Worm (Caenorhabditis elegans): ENCODE measurements around the gene sre-28.

sre-28 gene

ce11 chrV:9944093-9944492 is at the start of gene sre-28:
Gene sre-28, plus strand, starts transcription at chrV:9944393.
- TF ChIP-seq sox-2 (GFP tag; IDR thresholded peaks at IDR 0.05) (no peak), ceh-34 (tag; optimal IDR thresholded peaks at IDR 0.05) (no peak), ceh-18 (tag; optimal IDR thresholded peaks at IDR 0.05) (no peak)

ce11 chrV:9899278-9899677 is 44.9 kb upstream of the sre-28 start, which contains the start of gene egl-47:
Gene egl-47, plus strand, starts transcription at chrV:9899578.
- no peak for TF ChIP-seq T23F11.4 (GFP tag; optimal IDR thresholded peaks at IDR 0.05)
- no peak for TF ChIP-seq madf-2 (tag; optimal IDR thresholded peaks at IDR 0.05)
- TF ChIP-seq ceh-14 (tag; optimal IDR thresholded peaks at IDR 0.05): no peak
- no peak for TF ChIP-seq npax-4 (tag; optimal IDR thresholded peaks at IDR 0.05)
- TF ChIP-seq mec-3 (tag; optimal IDR thresholded peaks at IDR 0.05; ENCODE audit: borderline replicate concordance): no peak
- TF ChIP-seq che-1 (tag; optimal IDR thresholded peaks at IDR 0.05): no peak

- TF ChIP-seq unc-42 (tag; optimal IDR thresholded peaks at IDR 0.05): no peak
- TF ChIP-seq eyg-1 (tag; optimal IDR thresholded peaks at IDR 0.05): no peak
- no peak for TF ChIP-seq T23F11.4 (GFP tag; optimal IDR thresholded peaks at IDR 0.05)
- TF ChIP-seq K09A11.1 (tag; optimal IDR thresholded peaks at IDR 0.05; ENCODE audit: insufficient read depth): no peak
- TF ChIP-seq pag-3 (tag; optimal IDR thresholded peaks at IDR 0.05; ENCODE audit: borderline replicate concordance): no peak
- TF ChIP-seq madf-2 (tag; optimal IDR thresholded peaks at IDR 0.05): no peak
- TF ChIP-seq ahr-1 (tag; optimal IDR thresholded peaks at IDR 0.05): no peak
- no peak for TF ChIP-seq pat-9 (tag; optimal IDR thresholded peaks at IDR 0.05)
Measured at ce11 chrV:9901119-9901518, 43.1 kb upstream of the sre-28 start.

ce11 chrV:9906115-9906514 is 38.1 kb upstream of the sre-28 start, which contains the start of gene fipr-11:
Gene fipr-11, minus strand, starts transcription at chrV:9906215.
- no peak for TF ChIP-seq F13H6.1 (tag; optimal IDR thresholded peaks at IDR 0.05)
- TF ChIP-seq ceh-48 (tag; optimal IDR thresholded peaks at IDR 0.05): no peak
- TF ChIP-seq pros-1 (tag; optimal IDR thresholded peaks at IDR 0.05): no peak
- TF ChIP-seq hlh-13 (GFP tag; optimal IDR thresholded peaks at IDR 0.05): no peak
- TF ChIP-seq tbx-2 (tag; optimal IDR thresholded peaks at IDR 0.05): no peak
- no peak for TF ChIP-seq T23F11.4 (GFP tag; optimal IDR thresholded peaks at IDR 0.05)
- TF ChIP-seq dve-1 (tag; optimal IDR thresholded peaks at IDR 0.05): no peak
- TF ChIP-seq fax-1 (tag; optimal IDR thresholded peaks at IDR 0.05): no peak
- no peak for TF ChIP-seq ets-4 (tag; optimal IDR thresholded peaks at IDR 0.05)
- TF ChIP-seq tbx-7 (tag; optimal IDR thresholded peaks at IDR 0.05): no peak
- no peak for TF ChIP-seq che-1 (tag; optimal IDR thresholded peaks at IDR 0.05)
- no peak for TF ChIP-seq madf-2 (tag; optimal IDR thresholded peaks at IDR 0.05)
- TF ChIP-seq rnt-1 (tag; optimal IDR thresholded peaks at IDR 0.05): no peak
- TF ChIP-seq ceh-2 (tag; optimal IDR thresholded peaks at IDR 0.05): no peak
- TF ChIP-seq ceh-34 (tag; optimal IDR thresholded peaks at IDR 0.05): no peak
- no peak for TF ChIP-seq ceh-6 (GFP tag; optimal IDR thresholded peaks at IDR 0.05)
- TF ChIP-seq C38D4.7 (GFP tag; optimal IDR thresholded peaks at IDR 0.05): no peak
- no peak for TF ChIP-seq ahr-1 (tag; optimal IDR thresholded peaks at IDR 0.05)
- no peak for TF ChIP-seq lim-6 (tag; optimal IDR thresholded peaks at IDR 0.05)
- no peak for TF ChIP-seq elt-2 (tag; optimal IDR thresholded peaks at IDR 0.05)

- TF ChIP-seq elt-4 (tag; optimal IDR thresholded peaks at IDR 0.05) (no peak), fkh-10 (GFP tag; optimal IDR thresholded peaks at IDR 0.05) (no peak), C38D4.7 (GFP tag; optimal IDR thresholded peaks at IDR 0.05) (no peak), che-1 (tag; optimal IDR thresholded peaks at IDR 0.05) (no peak), Y22D7AL.16 (tag; optimal IDR thresholded peaks at IDR 0.05) (no peak), hlh-8 (tag; optimal IDR thresholded peaks at IDR 0.05) (no peak), ama-1 (optimal IDR thresholded peaks at IDR 0.05) (no peak), unc-86 (tag; optimal IDR thresholded peaks at IDR 0.05) (no peak), F13H6.1 (tag; optimal IDR thresholded peaks at IDR 0.05) (no peak), gmeb-2 (tag; optimal IDR thresholded peaks at IDR 0.05) (no peak), tbx-2 (tag; optimal IDR thresholded peaks at IDR 0.05) (no peak), ceh-9 (tag; optimal IDR thresholded peaks at IDR 0.05) (no peak), fax-1 (tag; optimal IDR thresholded peaks at IDR 0.05) (no peak), ceh-18 (tag; optimal IDR thresholded peaks at IDR 0.05) (no peak), pqm-1 (tag; optimal IDR thresholded peaks at IDR 0.05) (no peak), lim-6 (tag; optimal IDR thresholded peaks at IDR 0.05) (no peak), eyg-1 (tag; optimal IDR thresholded peaks at IDR 0.05) (no peak), C08G9.2 (tag; optimal IDR thresholded peaks at IDR 0.05) (no peak), sox-2 (GFP tag; IDR thresholded peaks at IDR 0.05) (no peak), ceh-30 (tag; optimal IDR thresholded peaks at IDR 0.05) (no peak)
Measured at ce11 chrV:9907205-9907604, 37.0 kb upstream of the sre-28 start.
